In genomic region chrII:12467047-12467446, ce11 we compare ENCODE assay signal across 3 worm cellular contexts.
TF ChIP-seq lines count a peak whose summit lies in the region.

Gene srg-16, plus strand, starts transcription at chrII:12467133.

TF ChIP-seq in whole organism, L4 larva, 104 proteins besides CTCF, POLR2A, EP300 and RAD21:
- TF ChIP-seq F26F4.8 (GFP tag; conservative IDR thresholded peaks at IDR 0.05; lab: Robert Waterston, UW) (0 out of 2 replicates have a peak, but pooled peaks have one; percentile 7), R02D3.7 (tag; optimal IDR thresholded peaks at IDR 0.05; lab: Kevin White, UChicago) (no peak)

TF ChIP-seq in whole organism, early embryonic, 17 proteins besides CTCF, POLR2A, EP300 and RAD21:
- TF ChIP-seq hmg-4 (GFP tag; optimal IDR thresholded peaks at IDR 0.05; lab: Kevin White, UChicago) (no peak), ceh-36 (tag; optimal IDR thresholded peaks at IDR 0.05; lab: Kevin White, UChicago) (peak; percentile 63), aly-1 (tag; optimal IDR thresholded peaks at IDR 0.05; lab: Kevin White, UChicago) (no peak), ceh-13 (GFP tag; optimal IDR thresholded peaks at IDR 0.05; lab: Kevin White, UChicago) (no peak), flt-1 (GFP tag; IDR thresholded peaks at IDR 0.05; lab: Robert Waterston, UW) (no peak)
TF ChIP-seq in whole organism, early embryonic: peak in this region for 1.

TF ChIP-seq in whole organism, late embryonic, 69 proteins besides CTCF, POLR2A, EP300 and RAD21:
- TF ChIP-seq sox-4 (tag; optimal IDR thresholded peaks at IDR 0.05; lab: Kevin White, UChicago) (no peak), dve-1 (tag; optimal IDR thresholded peaks at IDR 0.05; lab: Kevin White, UChicago) (peak; percentile 55), nfya-1 (tag; optimal IDR thresholded peaks at IDR 0.05; lab: Kevin White, UChicago) (no peak)

Comparison
In these comparisons a context has a peak if more than half of its experiments do, and no peak if none do; other contexts are left out.
1. Of the 7 proteins assayed by ChIP-seq in both whole organism, L4 larva and whole organism, late embryonic: peak only in whole organism, L4 larva: none; only in whole organism, late embryonic: dve-1; in both: none; in neither: 6.